Fruit fly (Drosophila melanogaster) whole organism, embryonic: Measurements from ENCODE around the gene slp1.

Experiments
- Blimp-1 ChIP-seq: fragments of 200-800 bp; sonication (Bioruptor generic); optimal IDR thresholded peaks from 3 replicates; lab custom pipeline; 2018; ENCODE audit warnings: missing biosample characterization, missing genetic modification characterization, mild to moderate bottlenecking, moderate library complexity, missing genetic modification reagents
- Bteb2 ChIP-seq: fragments of 200-800 bp; sonication (Bioruptor generic); optimal IDR thresholded peaks from 2 replicates; lab custom pipeline; 2016; ENCODE audit warnings: missing biosample characterization, missing genetic modification characterization
- CG10147 ChIP-seq: fragments of 200-800 bp; sonication (Bioruptor generic); optimal IDR thresholded peaks from 2 replicates; lab custom pipeline; 2019; ENCODE audit warnings: missing biosample characterization, mild to moderate bottlenecking, missing genetic modification characterization, moderate library complexity
- CG10267 ChIP-seq: fragments of 200-800 bp; sonication (Bioruptor generic); optimal IDR thresholded peaks from 2 replicates; lab custom pipeline; 2018; ENCODE audit warnings: missing biosample characterization, mild to moderate bottlenecking, missing genetic modification characterization, moderate library complexity
- CG10959 ChIP-seq: fragments of 200-800 bp; sonication (Bioruptor generic); IDR thresholded peaks from 2 replicates; pipeline ENCODE4 v1.3.6; 2022; ENCODE audit warnings: missing biosample characterization, missing genetic modification characterization
- CG12071 ChIP-seq: fragments of 200-800 bp; sonication (Bioruptor generic); optimal IDR thresholded peaks from 3 replicates; lab custom pipeline; 2018; ENCODE audit warnings: missing biosample characterization, mild to moderate bottlenecking, missing genetic modification characterization
- CG13424 ChIP-seq: fragments of 200-800 bp; sonication (Bioruptor generic); optimal IDR thresholded peaks from 2 replicates; lab custom pipeline; 2019; ENCODE audit warnings: missing biosample characterization, mild to moderate bottlenecking, missing genetic modification characterization, moderate library complexity
- CG17328 ChIP-seq: fragments of 200-800 bp; sonication (Bioruptor generic); IDR thresholded peaks from 2 replicates; pipeline ENCODE4 v1.3.6; 2022; ENCODE audit warnings: missing biosample characterization, missing genetic modification characterization
- CG1792 ChIP-seq: fragments of 200-800 bp; sonication (Bioruptor generic); optimal IDR thresholded peaks from 2 replicates; lab custom pipeline; 2016; ENCODE audit warnings: missing biosample characterization, missing genetic modification characterization
- CG32772 ChIP-seq: fragments of 200-800 bp; sonication (Bioruptor generic); IDR thresholded peaks from 2 replicates; pipeline ENCODE4 v1.3.6; 2022; ENCODE audit warnings: missing biosample characterization, missing genetic modification characterization
- CG33213 ChIP-seq: fragments of 200-800 bp; sonication (Bioruptor generic); optimal IDR thresholded peaks from 3 replicates; lab custom pipeline; 2016; ENCODE audit warnings: missing biosample characterization, missing genetic modification characterization
- CG3726 ChIP-seq: fragments of 200-800 bp; sonication (Bioruptor generic); IDR thresholded peaks from 3 replicates; pipeline ENCODE4, ENCODE4 v1.3.6; 2022; ENCODE audit warnings: missing biosample characterization, missing genetic modification characterization
- CG4820 ChIP-seq: fragments of 200-800 bp; sonication (Bioruptor generic); optimal IDR thresholded peaks from 3 replicates; lab custom pipeline; 2016; ENCODE audit warnings: missing biosample characterization, missing genetic modification characterization
- CG5180 ChIP-seq: fragments of 200-800 bp; sonication (Bioruptor generic); optimal IDR thresholded peaks from 3 replicates; lab custom pipeline; 2017; ENCODE audit warnings: missing biosample characterization, missing genetic modification characterization, mild to moderate bottlenecking, moderate library complexity, missing genetic modification reagents
- CG5953 ChIP-seq: fragments of 200-800 bp; sonication (Bioruptor generic); IDR thresholded peaks from 2 replicates; pipeline ENCODE4 v1.3.6; 2022; ENCODE audit warnings: missing biosample characterization, missing genetic modification characterization
- CG7745 ChIP-seq: fragments of 200-800 bp; sonication (Bioruptor generic); optimal IDR thresholded peaks from 2 replicates; lab custom pipeline; 2018; ENCODE audit warnings: missing biosample characterization, mild to moderate bottlenecking, missing genetic modification characterization, moderate library complexity
- CG7839 ChIP-seq: fragments of 200-800 bp; sonication (Bioruptor generic); optimal IDR thresholded peaks from 3 replicates; lab custom pipeline; 2018; ENCODE audit warnings: missing biosample characterization, mild to moderate bottlenecking, missing genetic modification characterization, moderate library complexity
- CG7963 ChIP-seq: fragments of 200-800 bp; sonication (Bioruptor generic); IDR thresholded peaks from 3 replicates; pipeline ENCODE4 v1.3.6; 2022; ENCODE audit warnings: missing biosample characterization, missing genetic modification characterization; ENCODE audit not compliant: partially characterized antibody
- CG8359 ChIP-seq: fragments of 200-800 bp; sonication (Bioruptor generic); optimal IDR thresholded peaks from 2 replicates; lab custom pipeline; 2017; ENCODE audit warnings: missing biosample characterization, mild to moderate bottlenecking, missing genetic modification characterization, borderline replicate concordance
- CrebB ChIP-seq: fragments of 200-800 bp; sonication (Bioruptor generic); optimal IDR thresholded peaks from 3 replicates; lab custom pipeline; 2018; ENCODE audit warnings: missing biosample characterization, mild to moderate bottlenecking, missing genetic modification characterization
- Dbx ChIP-seq: fragments of 200-800 bp; sonication (Bioruptor generic); IDR thresholded peaks from 3 replicates; pipeline ENCODE4 v1.3.6; 2022; ENCODE audit warnings: missing biosample characterization, missing genetic modification characterization
- GATAe ChIP-seq: fragments of 200-800 bp; sonication (Bioruptor generic); conservative IDR thresholded peaks from 2 replicates; pipeline ENCODE4 v1.3.6; 2022; ENCODE audit warnings: missing biosample characterization, missing genetic modification characterization
- HHEX ChIP-seq: fragments of 200-800 bp; sonication (Bioruptor generic); optimal IDR thresholded peaks from 3 replicates; lab custom pipeline; 2017; ENCODE audit warnings: missing biosample characterization, mild to moderate bottlenecking, missing genetic modification characterization, missing genetic modification reagents
- HmgZ ChIP-seq: fragments of 200-800 bp; sonication (Bioruptor generic); optimal IDR thresholded peaks from 2 replicates; lab custom pipeline; 2018; ENCODE audit warnings: missing biosample characterization, mild to moderate bottlenecking, missing genetic modification characterization
- Hr3 ChIP-seq: fragments of 200-800 bp; sonication (Bioruptor generic); optimal IDR thresholded peaks from 3 replicates; lab custom pipeline; 2016; ENCODE audit warnings: missing biosample characterization, missing genetic modification characterization
- MBD-R2 ChIP-seq: fragments of 200-800 bp; sonication (Bioruptor generic); IDR thresholded peaks from 2 replicates; pipeline ENCODE4 v1.3.6; 2022; ENCODE audit warnings: missing biosample characterization, missing genetic modification characterization
- NK7.1 ChIP-seq: fragments of 200-800 bp; sonication (Bioruptor generic); optimal IDR thresholded peaks from 3 replicates; lab custom pipeline; 2016; ENCODE audit warnings: missing biosample characterization, missing genetic modification characterization
- Opbp ChIP-seq: fragments of 200-800 bp; sonication (Bioruptor generic); IDR thresholded peaks from 3 replicates; pipeline ENCODE4 v1.3.6; 2022; ENCODE audit warnings: missing biosample characterization, missing genetic modification characterization; ENCODE audit not compliant: partially characterized antibody
- PHDP ChIP-seq: fragments of 200-800 bp; sonication (Bioruptor generic); optimal IDR thresholded peaks from 3 replicates; lab custom pipeline; 2018; ENCODE audit warnings: missing biosample characterization, mild to moderate bottlenecking, missing genetic modification characterization, moderate library complexity
- TFAM ChIP-seq: fragments of 200-800 bp; sonication (Bioruptor generic); optimal IDR thresholded peaks from 2 replicates; lab custom pipeline; 2017; ENCODE audit warnings: missing biosample characterization, missing genetic modification characterization, inconsistent platforms
- amos ChIP-seq: fragments of 200-800 bp; sonication (Bioruptor generic); IDR thresholded peaks from 2 replicates; pipeline ENCODE4 v1.3.6; 2022; ENCODE audit warnings: missing biosample characterization, missing genetic modification characterization; ENCODE audit not compliant: partially characterized antibody
- croc ChIP-seq: fragments of 200-800 bp; sonication (Bioruptor generic); conservative IDR thresholded peaks from 3 replicates; pipeline ENCODE4 v1.3.6; 2022; ENCODE audit warnings: missing biosample characterization, missing genetic modification characterization
- da ChIP-seq: fragments of 200-800 bp; sonication (Bioruptor generic); optimal IDR thresholded peaks from 2 replicates; lab custom pipeline; 2016; ENCODE audit warnings: missing biosample characterization, missing genetic modification characterization
- dm ChIP-seq: fragments of 200-800 bp; sonication (Bioruptor generic); optimal IDR thresholded peaks from 3 replicates; lab custom pipeline; 2016; ENCODE audit warnings: missing biosample characterization, missing genetic modification characterization
- esg ChIP-seq: fragments of 200-800 bp; sonication (Bioruptor generic); conservative IDR thresholded peaks from 2 replicates; pipeline ENCODE4 v1.3.6; 2022; ENCODE audit warnings: missing biosample characterization, missing genetic modification characterization
- eve ChIP-seq, 2 experiments: fragments of >200 bp; optimal IDR thresholded peaks; 2 replicates each; lab custom pipeline; 2017; ENCODE audit warnings: missing biosample characterization in 2 of 2, missing genetic modification characterization in 2 of 2
- insv ChIP-seq, 2 experiments: fragments of 200-800 bp; sonication (Bioruptor generic); optimal IDR thresholded peaks; 3 replicates each; lab custom pipeline; 2016 to 2018; ENCODE audit warnings: missing biosample characterization in 2 of 2, missing genetic modification characterization in 2 of 2
- klu ChIP-seq: fragments of 200-800 bp; sonication (Bioruptor generic); IDR thresholded peaks from 2 replicates; pipeline ENCODE4 v1.3.6; 2022; ENCODE audit warnings: missing biosample characterization, missing genetic modification characterization
- lilli ChIP-seq: fragments of 200-800 bp; sonication (Bioruptor generic); optimal IDR thresholded peaks from 3 replicates; lab custom pipeline; 2016; ENCODE audit warnings: missing biosample characterization, missing genetic modification characterization
- nerfin-1 ChIP-seq: fragments of 200-800 bp; sonication (Bioruptor generic); optimal IDR thresholded peaks from 3 replicates; lab custom pipeline; 2019; ENCODE audit warnings: missing biosample characterization, mild to moderate bottlenecking, missing genetic modification characterization, moderate library complexity
- p53 ChIP-seq: fragments of 200-800 bp; sonication (Bioruptor generic); optimal IDR thresholded peaks from 2 replicates; lab custom pipeline; 2016; ENCODE audit warnings: missing biosample characterization, missing genetic modification characterization
- pb ChIP-seq: fragments of 200-800 bp; sonication (Bioruptor generic); optimal IDR thresholded peaks from 3 replicates; lab custom pipeline; 2016; ENCODE audit warnings: missing biosample characterization, missing genetic modification characterization
- slbo ChIP-seq: fragments of 200-800 bp; sonication (Bioruptor generic); IDR thresholded peaks from 2 replicates; pipeline ENCODE4 v1.3.6; 2022; ENCODE audit warnings: missing biosample characterization, missing genetic modification characterization
- slp2 ChIP-seq: fragments of 200-800 bp; sonication (Bioruptor generic); optimal IDR thresholded peaks from 2 replicates; lab custom pipeline; 2016; ENCODE audit warnings: missing biosample characterization, missing genetic modification characterization
- ssp ChIP-seq: fragments of 200-800 bp; sonication (Bioruptor generic); IDR thresholded peaks from 2 replicates; pipeline ENCODE4 v1.3.6; 2022; ENCODE audit warnings: missing biosample characterization, missing genetic modification characterization
- tll ChIP-seq, 2 experiments: fragments of 200-800 bp in 1 of 2; fragments of >200 bp in 1 of 2; sonication (Bioruptor generic) in 1 of 2; optimal IDR thresholded peaks; 2 replicates each; lab custom pipeline; 2017 to 2019; ENCODE audit warnings: missing biosample characterization in 2 of 2, missing genetic modification characterization in 2 of 2, mild to moderate bottlenecking in 1 of 2, moderate library complexity in 1 of 2
- unc-4 ChIP-seq: fragments of 200-800 bp; sonication (Bioruptor generic); IDR thresholded peaks from 2 replicates; pipeline ENCODE4 v1.3.6; 2022; ENCODE audit warnings: missing biosample characterization, missing genetic modification characterization; ENCODE audit not compliant: partially characterized antibody
- vfl ChIP-seq: fragments of 200-800 bp; sonication (Bioruptor generic); optimal IDR thresholded peaks from 2 replicates; lab custom pipeline; 2016; ENCODE audit warnings: missing biosample characterization, missing genetic modification characterization
- zfh2 ChIP-seq: fragments of 200-800 bp; sonication (Bioruptor generic); optimal IDR thresholded peaks from 2 replicates; lab custom pipeline; 2016; ENCODE audit warnings: missing biosample characterization, missing genetic modification characterization

Gene slp1

dm6 chr2L:3804641-3805273 is 20.7 kb upstream of the slp1 start (continued):
- TF ChIP-seq CG10959 (GFP tag; lab: Robert Waterston, UW) (peak; percentile 96), CG4820 (peak; percentile 98), CG32772 (GFP tag; lab: Robert Waterston, UW) (peak; percentile 97), unc-4 (no peak), zfh2 (peak; percentile 88), CrebB (tag; lab: Kevin White, UChicago) (peak; percentile 98), p53 (GFP tag; lab: Kevin White, UChicago) (peak; percentile 94), klu (GFP tag; lab: Robert Waterston, UW) (peak; percentile 91), TFAM (peak; percentile 92), Opbp (GFP tag; lab: Robert Waterston, UW) (no peak), nerfin-1 (tag; lab: Kevin White, UChicago) (peak; percentile 98), da (GFP tag; lab: Kevin White, UChicago) (peak; percentile 94), insv (GFP tag; optimal IDR thresholded peaks at IDR 0.05; lab: Kevin White, UChicago) (peak; percentile 43 to 71), croc (GFP tag; lab: Robert Waterston, UW) (peak; percentile 97), slp2 (GFP tag; lab: Kevin White, UChicago) (peak; percentile 98), CG5180 (GFP tag; lab: Kevin White, UChicago) (peak; percentile 94), HmgZ (tag; lab: Kevin White, UChicago) (peak; percentile 99), CG10267 (tag; lab: Kevin White, UChicago) (peak; percentile 94), Dbx (GFP tag; lab: Robert Waterston, UW) (peak; percentile 95), CG7839 (tag; lab: Kevin White, UChicago) (peak; percentile 99), MBD-R2 (GFP tag; lab: Robert Waterston, UW) (peak; percentile 95), Bteb2 (GFP tag; lab: Kevin White, UChicago) (peak; percentile 96), CG7963 (GFP tag; lab: Robert Waterston, UW) (no peak), CG33213 (peak; percentile 98), CG12071 (peak; percentile 99), CG7745 (tag; lab: Kevin White, UChicago) (peak; percentile 84), CG1792 (GFP tag; lab: Kevin White, UChicago) (peak; percentile 97), eve (GFP tag; optimal IDR thresholded peaks at IDR 0.05; lab: Kevin White, UChicago) (peak in 1 of 2 experiments; percentile 99), CG8359 (peak; percentile 95), Blimp-1 (GFP tag; lab: Kevin White, UChicago) (peak; percentile 98), tll (GFP tag; optimal IDR thresholded peaks at IDR 0.05; lab: Kevin White, UChicago) (peak in 1 of 2 experiments; percentile 64), CG5953 (peak; percentile 97), dm (peak; percentile 97), amos (GFP tag; lab: Robert Waterston, UW) (no peak), HHEX (peak; percentile 99), ssp (GFP tag; lab: Robert Waterston, UW) (peak; percentile 91), GATAe (GFP tag; lab: Robert Waterston, UW) (peak; percentile 89), PHDP (tag; lab: Kevin White, UChicago) (peak; percentile 98), lilli (GFP tag; lab: Kevin White, UChicago) (peak; percentile 97), Hr3 (GFP tag; lab: Kevin White, UChicago) (peak; percentile 95), esg (peak; percentile 98), CG10147 (GFP tag; lab: Kevin White, UChicago) (peak; percentile 97), NK7.1 (peak; percentile 97), slbo (GFP tag; lab: Robert Waterston, UW) (peak; percentile 96), vfl (GFP tag; lab: Kevin White, UChicago) (peak; percentile 90), pb (GFP tag; lab: Kevin White, UChicago) (peak; percentile 98), CG3726 (peak; percentile 95), CG13424 (peak; percentile 99), CG17328 (GFP tag; lab: Robert Waterston, UW) (peak; percentile 98)
